Worm (Caenorhabditis elegans) whole organism, L1 larva: Measurements from ENCODE around the gene R05A10.1.

Experiments
- C34B4.2 ChIP-seq: sonication (generic microtip); optimal IDR thresholded peaks from 2 replicates; lab custom pipeline; 2017; ENCODE audit warnings: mild to moderate bottlenecking, missing genetic modification characterization, missing compliant biosample characterization
- aly-2 ChIP-seq: fragments of 150-350 bp; optimal IDR thresholded peaks from 2 replicates; lab custom pipeline; 2014; ENCODE audit warnings: missing biosample characterization, missing genetic modification characterization
- egl-27 ChIP-seq, 2 experiments: fragments of 150-350 bp in 1 of 2; sonication (generic microtip); optimal IDR thresholded peaks; 3 replicates each; lab custom pipeline; 2017 to 2018; ENCODE audit warnings: missing biosample characterization in 2 of 2, missing genetic modification characterization in 2 of 2, missing genetic modification reagents in 2 of 2
- lin-39 ChIP-seq: fragments of 150-350 bp; optimal IDR thresholded peaks from 2 replicates; lab custom pipeline; 2014; ENCODE audit warnings: missing biosample characterization, missing genetic modification reagents, missing genetic modification characterization
- lsy-2 ChIP-seq, 2 experiments: fragments of 150-350 bp; optimal IDR thresholded peaks; 2 replicates each; lab custom pipeline; 2014; ENCODE audit warnings: missing biosample characterization in 2 of 2, missing genetic modification characterization in 2 of 2
- pqm-1 ChIP-seq: sonication (generic microtip); optimal IDR thresholded peaks from 3 replicates; lab custom pipeline; 2017; ENCODE audit warnings: missing biosample characterization, missing genetic modification characterization
- sox-4 ChIP-seq: sonication (generic microtip); optimal IDR thresholded peaks from 2 replicates; lab custom pipeline; 2016; ENCODE audit warnings: missing genetic modification characterization, missing compliant biosample characterization

DNA sequence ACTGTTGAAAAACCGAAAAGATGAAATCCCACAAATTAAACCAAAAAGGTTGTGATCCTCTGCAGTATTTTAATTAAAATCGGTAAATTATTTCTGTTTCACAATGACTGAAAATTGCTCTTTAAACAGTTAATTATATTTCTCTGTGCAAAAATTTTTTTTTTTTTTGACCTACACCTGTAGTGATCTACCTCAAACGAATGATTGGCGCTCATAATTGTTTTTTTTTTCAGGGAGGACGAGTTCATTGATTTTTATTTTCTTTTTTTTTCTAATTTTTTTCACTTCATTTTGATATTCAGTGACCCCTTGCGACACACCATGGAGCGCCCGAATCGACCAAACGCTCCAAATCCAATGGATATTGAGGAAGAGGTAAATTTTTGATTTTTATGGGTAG lies 14.0 kb downstream of the R05A10.1 start, which contains the start of gene F02H6.2:
- TF ChIP-seq lin-39 (tag; lab: Kevin White, UChicago) (no peak), pqm-1 (tag; lab: Kevin White, UChicago) (no peak), egl-27 (tag; optimal IDR thresholded peaks at IDR 0.05; lab: Kevin White, UChicago) (no peak), sox-4 (tag; lab: Kevin White, UChicago) (no peak), aly-2 (tag; lab: Kevin White, UChicago) (no peak), lsy-2 (tag; optimal IDR thresholded peaks at IDR 0.05; lab: Kevin White, UChicago) (no peak), C34B4.2 (tag; lab: Kevin White, UChicago) (no peak)
